Worm (Caenorhabditis elegans): Measurements from ENCODE around the gene vap-2.

Gene vap-2

DNA sequence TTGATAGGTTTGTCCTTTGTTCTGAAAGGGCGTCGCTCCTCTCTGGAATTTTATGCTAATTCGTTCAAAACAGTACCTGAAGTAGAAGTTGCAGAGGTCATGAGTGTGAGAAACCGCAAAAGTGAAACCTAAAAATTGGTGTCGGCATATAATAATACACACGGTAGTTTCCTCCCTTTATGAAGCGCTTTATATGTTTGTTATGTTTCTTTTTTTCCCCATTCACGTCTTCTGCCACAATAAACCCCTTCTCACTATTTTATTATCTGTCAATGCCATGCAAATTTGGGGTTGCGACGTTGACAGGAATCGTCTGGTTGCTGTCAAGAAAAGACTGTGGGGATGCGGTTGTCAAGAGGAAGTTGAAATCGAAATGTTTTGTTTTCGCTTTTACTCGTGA is at the start of gene vap-2:
Gene vap-2 (minus strand): TSS at position 101 of the 400 bp plus-strand sequence.
- TF ChIP-seq ztf-23 (GFP tag; IDR thresholded peaks at IDR 0.05) (no peak), T22C8.4 (GFP tag; IDR thresholded peaks at IDR 0.05) (no peak), cog-1 (tag; optimal IDR thresholded peaks at IDR 0.05) (no peak), med-1 (GFP tag; optimal IDR thresholded peaks at IDR 0.05; ENCODE audit: insufficient read depth) (no peak), klf-2 (GFP tag; conservative IDR thresholded peaks at IDR 0.05) (no peak), ref-1 (GFP tag; conservative IDR thresholded peaks at IDR 0.05) (no peak), tab-1 (GFP tag; IDR thresholded peaks at IDR 0.05) (no peak), flt-1 (GFP tag; IDR thresholded peaks at IDR 0.05) (no peak), ztf-29 (GFP tag; IDR thresholded peaks at IDR 0.05) (no peak)

DNA sequence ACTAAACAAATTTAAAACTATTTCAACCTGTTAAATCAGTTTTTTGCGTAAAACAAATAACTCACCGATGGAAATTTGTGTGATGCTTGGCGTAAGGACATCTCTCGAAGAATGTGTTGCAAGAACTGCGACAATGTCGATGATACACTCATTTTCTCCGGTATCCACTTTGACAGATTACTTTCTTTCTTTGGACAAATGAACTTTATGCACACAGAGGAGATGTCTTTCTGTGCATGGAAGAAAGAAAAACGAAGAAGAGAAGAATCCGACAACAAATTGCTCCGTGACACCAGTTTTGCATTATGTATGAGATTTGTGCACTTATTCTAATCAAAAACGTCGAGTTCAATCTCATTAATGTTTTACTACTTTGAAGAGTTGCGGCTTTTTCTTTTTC is 46.2 kb upstream of the vap-2 start, which contains the start of gene plc-1:
Gene plc-1 (minus strand): TSS at position 101 of the 400 bp plus-strand sequence.
- TF ChIP-seq cog-1 (tag; optimal IDR thresholded peaks at IDR 0.05) (no peak), ztf-23 (GFP tag; IDR thresholded peaks at IDR 0.05) (no peak), med-1 (GFP tag; optimal IDR thresholded peaks at IDR 0.05; ENCODE audit: insufficient read depth) (no peak), T22C8.4 (GFP tag; IDR thresholded peaks at IDR 0.05) (no peak), flt-1 (GFP tag; IDR thresholded peaks at IDR 0.05) (no peak), ref-1 (GFP tag; conservative IDR thresholded peaks at IDR 0.05) (no peak), ztf-29 (GFP tag; IDR thresholded peaks at IDR 0.05) (no peak), klf-2 (GFP tag; conservative IDR thresholded peaks at IDR 0.05) (no peak), tab-1 (GFP tag; IDR thresholded peaks at IDR 0.05) (no peak)

DNA sequence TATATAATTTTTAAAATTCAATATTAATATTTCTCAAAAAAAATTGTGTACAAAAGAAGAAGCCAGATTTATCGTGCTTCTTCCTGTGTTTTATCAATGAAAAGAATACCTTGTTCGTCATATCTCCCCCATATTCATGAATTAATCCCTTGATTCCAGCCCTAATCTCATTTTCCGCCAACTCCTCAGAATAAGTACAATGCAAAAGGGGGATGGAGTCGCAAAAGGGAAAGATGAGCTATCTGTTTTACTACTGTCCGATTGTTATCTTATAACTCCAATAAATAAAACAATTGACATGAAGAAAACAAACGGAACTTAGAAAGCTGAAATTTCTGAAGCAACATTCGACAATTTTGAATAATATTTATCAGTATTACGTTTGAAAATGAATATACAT is 45.3 kb upstream of the vap-2 start:
- no peak for TF ChIP-seq ztf-29 (GFP tag; IDR thresholded peaks at IDR 0.05)
- TF ChIP-seq med-1 (GFP tag; optimal IDR thresholded peaks at IDR 0.05; ENCODE audit: insufficient read depth): no peak
- TF ChIP-seq ztf-23 (GFP tag; IDR thresholded peaks at IDR 0.05): no peak
- TF ChIP-seq T22C8.4 (GFP tag; IDR thresholded peaks at IDR 0.05): no peak
- TF ChIP-seq ref-1 (GFP tag; conservative IDR thresholded peaks at IDR 0.05): no peak
- no peak for TF ChIP-seq flt-1 (GFP tag; IDR thresholded peaks at IDR 0.05)
- TF ChIP-seq tab-1 (GFP tag; IDR thresholded peaks at IDR 0.05): no peak
- TF ChIP-seq cog-1 (tag; optimal IDR thresholded peaks at IDR 0.05): no peak
- TF ChIP-seq klf-2 (GFP tag; conservative IDR thresholded peaks at IDR 0.05): no peak

DNA sequence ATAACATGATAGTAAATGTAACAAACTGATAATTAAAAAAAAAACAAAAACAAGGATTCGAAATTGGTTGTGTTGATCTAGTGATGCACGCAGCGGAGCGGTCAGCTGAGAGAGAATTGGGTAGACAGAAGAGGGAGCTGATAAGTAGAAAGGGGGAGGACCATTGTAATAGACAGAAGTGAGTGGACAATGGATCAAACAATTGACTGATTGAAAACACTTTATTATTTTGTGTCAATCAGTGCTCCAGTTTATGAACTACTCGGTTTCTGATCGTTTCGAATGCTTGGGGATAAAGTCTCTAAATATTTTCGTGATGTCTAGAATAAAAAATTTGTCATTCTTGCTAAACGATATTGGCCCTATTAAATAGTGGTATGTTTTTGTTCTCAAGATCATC is 42.2 kb upstream of the vap-2 start:
- TF ChIP-seq flt-1 (GFP tag; IDR thresholded peaks at IDR 0.05) (no peak), tab-1 (GFP tag; IDR thresholded peaks at IDR 0.05) (no peak), ztf-29 (GFP tag; IDR thresholded peaks at IDR 0.05) (no peak), ref-1 (GFP tag; conservative IDR thresholded peaks at IDR 0.05) (no peak), cog-1 (tag; optimal IDR thresholded peaks at IDR 0.05) (no peak), T22C8.4 (GFP tag; IDR thresholded peaks at IDR 0.05) (no peak), klf-2 (GFP tag; conservative IDR thresholded peaks at IDR 0.05) (no peak), ztf-23 (GFP tag; IDR thresholded peaks at IDR 0.05) (no peak), med-1 (GFP tag; optimal IDR thresholded peaks at IDR 0.05; ENCODE audit: insufficient read depth) (no peak)

DNA sequence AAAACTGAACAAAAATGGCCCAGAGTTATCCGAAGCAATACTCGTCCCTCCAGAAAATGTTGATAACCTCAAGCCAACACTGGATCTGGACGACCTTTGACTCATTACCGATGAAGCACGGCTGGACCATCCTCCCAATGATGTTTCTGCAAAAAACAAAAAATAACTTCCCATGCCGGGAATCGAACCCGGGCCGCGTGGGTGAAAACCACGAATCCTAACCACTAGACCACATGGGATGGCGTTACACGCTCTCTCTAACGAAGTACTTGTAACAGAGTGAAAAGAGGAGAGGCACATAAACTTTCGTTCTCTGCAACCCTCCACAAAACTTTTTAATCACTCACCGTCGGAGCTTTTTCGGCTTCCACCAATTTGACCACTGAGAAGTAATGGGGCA is 28.8 kb upstream of the vap-2 start:
- peak; percentile 86 for TF ChIP-seq ztf-23 (GFP tag; IDR thresholded peaks at IDR 0.05)
- peak; percentile 12 for TF ChIP-seq med-1 (GFP tag; optimal IDR thresholded peaks at IDR 0.05; ENCODE audit: insufficient read depth)
- TF ChIP-seq ztf-29 (GFP tag; IDR thresholded peaks at IDR 0.05): peak; percentile 70
- TF ChIP-seq flt-1 (GFP tag; IDR thresholded peaks at IDR 0.05): peak; percentile 85
- peak; percentile 58; the same call in 1 of the 2 replicates for TF ChIP-seq klf-2 (GFP tag; conservative IDR thresholded peaks at IDR 0.05)
- peak; percentile 72; the same call in 1 of the 2 replicates for TF ChIP-seq T22C8.4 (GFP tag; IDR thresholded peaks at IDR 0.05)
- TF ChIP-seq tab-1 (GFP tag; IDR thresholded peaks at IDR 0.05): no peak; the same call in 1 of the 2 replicates
- TF ChIP-seq ref-1 (GFP tag; conservative IDR thresholded peaks at IDR 0.05): peak; percentile 69
- TF ChIP-seq cog-1 (tag; optimal IDR thresholded peaks at IDR 0.05): peak; percentile 11

DNA sequence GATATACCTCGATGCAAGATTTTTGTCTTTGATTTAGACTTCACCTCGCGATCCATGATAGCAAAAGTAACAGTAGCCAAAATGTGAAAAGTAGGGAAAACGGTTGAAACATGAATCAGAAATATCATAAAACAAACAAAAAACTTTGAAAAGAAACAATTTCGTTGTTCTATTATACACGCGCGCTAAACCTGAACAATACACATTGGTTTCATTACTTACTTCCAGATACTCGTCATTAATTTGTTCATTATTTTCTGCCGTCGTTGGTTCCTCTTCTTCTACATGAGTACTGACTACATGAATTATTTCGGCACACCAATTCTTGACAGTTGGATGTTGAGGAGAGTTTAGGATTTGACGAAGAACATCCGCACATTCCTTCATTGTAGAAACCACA is 28.2 kb upstream of the vap-2 start, which contains the start of gene F31B12.3:
Gene F31B12.3 (minus strand): TSS at position 101 of the 400 bp plus-strand sequence.
- TF ChIP-seq tab-1 (GFP tag; IDR thresholded peaks at IDR 0.05) (no peak), ztf-29 (GFP tag; IDR thresholded peaks at IDR 0.05) (no peak)

DNA sequence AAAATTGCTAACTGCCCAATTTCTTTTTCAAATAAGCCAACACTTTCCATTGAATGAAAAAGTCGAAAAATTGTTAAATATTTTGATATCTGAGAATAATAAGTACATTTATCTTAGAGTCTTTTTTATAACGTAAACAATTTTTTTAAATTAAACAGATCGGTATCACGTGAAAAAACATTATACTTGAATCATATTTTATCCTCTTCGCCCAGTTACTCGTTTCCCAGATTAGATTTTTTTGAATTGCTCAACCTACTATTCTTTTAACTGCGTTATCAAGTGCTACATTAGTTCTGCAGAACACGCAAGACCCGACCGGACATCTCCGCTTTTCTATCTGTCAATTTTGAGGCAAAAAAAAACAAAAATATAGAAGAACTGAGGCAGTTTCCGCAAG is 12.1 kb upstream of the vap-2 start, which contains the start of gene F31B12.4:
Gene F31B12.4 (plus strand): TSS at position 301 of the 400 bp plus-strand sequence.
- no peak for TF ChIP-seq ztf-29 (GFP tag; IDR thresholded peaks at IDR 0.05)
- no peak for TF ChIP-seq cog-1 (tag; optimal IDR thresholded peaks at IDR 0.05)
- TF ChIP-seq flt-1 (GFP tag; IDR thresholded peaks at IDR 0.05): no peak
- no peak for TF ChIP-seq ztf-23 (GFP tag; IDR thresholded peaks at IDR 0.05)

DNA sequence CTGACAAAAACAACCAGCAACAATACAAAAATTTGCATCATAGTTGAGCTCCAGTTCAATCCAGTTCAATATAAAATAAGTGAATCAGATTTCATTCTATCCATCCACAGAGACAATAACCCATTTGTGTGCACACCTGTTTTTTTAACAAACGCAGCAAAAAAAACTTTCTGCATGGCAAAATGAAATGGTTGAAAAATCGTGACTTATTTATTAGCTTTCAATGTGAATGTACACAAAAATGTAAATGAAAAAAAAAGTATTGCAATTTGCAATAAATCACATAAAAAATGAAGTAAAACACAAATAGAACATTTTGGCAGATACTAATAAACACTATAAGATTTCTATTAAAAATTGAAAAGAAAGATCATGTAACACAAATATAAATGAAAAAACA is 2.3 kb upstream of the vap-2 start, which contains the start of gene T05A10.6:
Gene T05A10.6 (minus strand): TSS at position 101 of the 400 bp plus-strand sequence.
- TF ChIP-seq med-1 (GFP tag; optimal IDR thresholded peaks at IDR 0.05; ENCODE audit: insufficient read depth) (no peak), ztf-29 (GFP tag; IDR thresholded peaks at IDR 0.05) (no peak), ref-1 (GFP tag; conservative IDR thresholded peaks at IDR 0.05) (no peak), klf-2 (GFP tag; conservative IDR thresholded peaks at IDR 0.05) (no peak), ztf-23 (GFP tag; IDR thresholded peaks at IDR 0.05) (no peak), tab-1 (GFP tag; IDR thresholded peaks at IDR 0.05) (no peak), T22C8.4 (GFP tag; IDR thresholded peaks at IDR 0.05) (no peak), flt-1 (GFP tag; IDR thresholded peaks at IDR 0.05) (no peak), cog-1 (tag; optimal IDR thresholded peaks at IDR 0.05) (no peak)

DNA sequence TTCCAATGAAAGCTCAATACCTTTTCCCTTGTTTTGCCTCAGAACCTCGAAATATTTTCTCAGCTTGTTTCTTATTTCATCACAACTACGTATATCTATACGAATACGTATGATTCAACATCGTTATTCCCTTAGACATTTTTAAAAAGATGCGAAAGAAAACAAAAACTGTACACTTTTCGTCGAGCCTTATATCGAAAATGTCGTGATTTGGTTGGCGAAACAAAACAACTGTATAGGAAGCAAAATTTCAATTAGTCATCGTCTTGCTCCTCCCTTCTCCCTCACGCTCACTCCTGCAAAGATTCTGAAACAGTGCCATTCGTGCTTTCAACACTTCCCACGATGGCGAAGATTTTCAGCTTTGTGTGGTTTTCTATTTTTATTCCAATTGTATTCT is 5.1 kb downstream of the vap-2 start, which contains the start of gene ttr-14:
Gene ttr-14 (plus strand): TSS at position 301 of the 400 bp plus-strand sequence.
- TF ChIP-seq T22C8.4 (GFP tag; IDR thresholded peaks at IDR 0.05) (no peak), ztf-29 (GFP tag; IDR thresholded peaks at IDR 0.05) (no peak), tab-1 (GFP tag; IDR thresholded peaks at IDR 0.05) (no peak), ref-1 (GFP tag; conservative IDR thresholded peaks at IDR 0.05) (no peak), flt-1 (GFP tag; IDR thresholded peaks at IDR 0.05) (no peak), klf-2 (GFP tag; conservative IDR thresholded peaks at IDR 0.05) (no peak), cog-1 (tag; optimal IDR thresholded peaks at IDR 0.05) (no peak), ztf-23 (GFP tag; IDR thresholded peaks at IDR 0.05) (no peak), med-1 (GFP tag; optimal IDR thresholded peaks at IDR 0.05; ENCODE audit: insufficient read depth) (no peak)

DNA sequence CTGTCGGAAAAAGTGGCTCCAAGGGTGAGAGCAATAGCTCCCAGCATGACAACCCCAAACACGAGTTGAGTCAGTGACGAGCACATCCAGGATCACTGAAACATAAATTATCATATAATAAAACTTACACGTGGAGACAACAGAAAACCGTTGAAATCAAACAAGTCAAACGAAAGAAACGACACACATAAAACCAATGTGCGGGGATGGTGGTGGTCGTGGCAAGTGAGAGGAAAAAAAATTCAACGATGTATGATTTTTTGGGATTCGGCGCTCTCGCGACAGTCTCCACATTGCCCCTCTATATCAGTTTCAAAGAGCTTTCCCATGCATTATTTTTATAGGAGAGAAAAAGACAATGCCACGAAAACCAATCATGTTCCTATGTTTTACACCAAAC is 8.5 kb downstream of the vap-2 start, which contains the start of gene clc-4:
Gene clc-4 (minus strand): TSS at position 101 of the 400 bp plus-strand sequence.
- TF ChIP-seq cog-1 (tag; optimal IDR thresholded peaks at IDR 0.05): no peak
- no peak for TF ChIP-seq tab-1 (GFP tag; IDR thresholded peaks at IDR 0.05)
- TF ChIP-seq ztf-23 (GFP tag; IDR thresholded peaks at IDR 0.05): no peak
- TF ChIP-seq ztf-29 (GFP tag; IDR thresholded peaks at IDR 0.05): no peak
- TF ChIP-seq med-1 (GFP tag; optimal IDR thresholded peaks at IDR 0.05; ENCODE audit: insufficient read depth): no peak
- TF ChIP-seq flt-1 (GFP tag; IDR thresholded peaks at IDR 0.05): no peak
- no peak for TF ChIP-seq klf-2 (GFP tag; conservative IDR thresholded peaks at IDR 0.05)
- TF ChIP-seq T22C8.4 (GFP tag; IDR thresholded peaks at IDR 0.05): no peak
- TF ChIP-seq ref-1 (GFP tag; conservative IDR thresholded peaks at IDR 0.05): no peak
